Worm (Caenorhabditis elegans): ENCODE results near the gene fbxa-55.
"Not testable (repeated sequence)": the region's sequence is repeated elsewhere in the genome, so short reads cannot be mapped to it uniquely, and the experiment has no call there.

The fbxa-55 gene

DNA sequence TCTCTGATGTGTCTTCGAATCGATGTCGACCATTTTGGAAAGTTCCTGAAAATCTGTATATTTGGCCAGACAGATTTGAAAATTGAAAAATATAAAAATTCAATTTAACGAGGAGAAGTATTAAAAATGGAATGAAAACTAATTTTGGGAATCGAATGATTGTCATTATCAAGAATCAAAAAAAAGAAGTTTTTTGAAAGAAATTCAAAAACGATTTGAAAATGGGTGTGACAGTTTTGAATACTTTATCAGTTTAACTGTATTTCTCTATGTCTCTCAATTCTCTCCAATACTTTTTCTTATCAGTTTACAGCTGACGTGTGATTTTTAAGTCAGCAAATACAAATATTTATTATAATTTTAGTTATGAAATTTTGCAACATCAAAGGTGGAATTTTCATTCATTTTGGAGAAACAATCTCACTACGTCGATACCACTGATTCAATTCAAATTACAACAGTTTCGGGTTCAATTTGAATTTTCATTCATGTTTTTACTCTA lies 7.6 kb upstream of the fbxa-55 start, which contains the start of gene fbxa-59:
Gene fbxa-59, minus strand, starts transcription at position 51 of the 502 bp plus-strand sequence.
- TF ChIP-seq fos-1 (tag; optimal IDR thresholded peaks at IDR 0.05) (peak; percentile 56), sma-9 (GFP tag; optimal IDR thresholded peaks at IDR 0.05) (no peak), sma-9 (tag; optimal IDR thresholded peaks at IDR 0.05) (no peak), R02D3.7 (tag; optimal IDR thresholded peaks at IDR 0.05) (no peak), nhr-10 (tag; optimal IDR thresholded peaks at IDR 0.05) (no peak), F13H6.1 (tag; optimal IDR thresholded peaks at IDR 0.05) (no peak), nhr-237 (tag; optimal IDR thresholded peaks at IDR 0.05) (no peak)

ce11 chrIII:941958-942357 lies 6.1 kb upstream of the fbxa-55 start:
- TF ChIP-seq lin-39 (tag; optimal IDR thresholded peaks at IDR 0.05) (no peak), mbf-1 (tag; optimal IDR thresholded peaks at IDR 0.05) (no peak), mab-5 (tag; optimal IDR thresholded peaks at IDR 0.05) (no peak), crh-2 (tag; optimal IDR thresholded peaks at IDR 0.05) (no peak)

ce11 chrIII:938569-938968 lies 2.7 kb upstream of the fbxa-55 start, which contains the start of gene fbxa-22:
TSS of gene fbxa-22 (plus strand) at chrIII:938869.
- TF ChIP-seq blmp-1 (tag; optimal IDR thresholded peaks at IDR 0.05; ENCODE audit: insufficient read depth) (no peak), ztf-11 (tag; optimal IDR thresholded peaks at IDR 0.05) (no peak), ceh-82 (tag; optimal IDR thresholded peaks at IDR 0.05) (no peak), mdl-1 (tag; optimal IDR thresholded peaks at IDR 0.05) (no peak), elt-1 (tag; optimal IDR thresholded peaks at IDR 0.05) (no peak), Y55F3AM.14 (GFP tag; optimal IDR thresholded peaks at IDR 0.05) (no peak), nhr-21 (tag; optimal IDR thresholded peaks at IDR 0.05) (no peak)

- TF ChIP-seq nhr-23 (tag; optimal IDR thresholded peaks at IDR 0.05) = no peak
- TF ChIP-seq ztf-11 (tag; optimal IDR thresholded peaks at IDR 0.05) = no peak
Measured at ce11 chrIII:937961-938360, 2.1 kb upstream of the fbxa-55 start, which contains the start of gene fbxa-56. TSS of gene fbxa-56 (minus strand) at chrIII:938061.

ce11 chrIII:931405-931804 lies 4.5 kb downstream of the fbxa-55 start:
- TF ChIP-seq sma-9 (GFP tag; optimal IDR thresholded peaks at IDR 0.05) = peak; percentile 18
- TF ChIP-seq sma-9 (tag; optimal IDR thresholded peaks at IDR 0.05) = not testable (repeated sequence)

- TF ChIP-seq ztf-4 (tag; optimal IDR thresholded peaks at IDR 0.05) (no peak), nhr-12 (tag; optimal IDR thresholded peaks at IDR 0.05) (no peak), blmp-1 (tag; optimal IDR thresholded peaks at IDR 0.05; ENCODE audit: insufficient read depth) (no peak), nhr-10 (tag; optimal IDR thresholded peaks at IDR 0.05) (no peak), lin-39 (tag; optimal IDR thresholded peaks at IDR 0.05) (no peak), unc-39 (tag; optimal IDR thresholded peaks at IDR 0.05) (no peak), lin-13 (GFP tag; optimal IDR thresholded peaks at IDR 0.05) (no peak), nhr-77 (tag; optimal IDR thresholded peaks at IDR 0.05) (no peak), skn-1 (tag; optimal IDR thresholded peaks at IDR 0.05) (no peak), ceh-16 (tag; optimal IDR thresholded peaks at IDR 0.05) (no peak), F13H6.1 (tag; optimal IDR thresholded peaks at IDR 0.05) (no peak), nhr-237 (tag; optimal IDR thresholded peaks at IDR 0.05) (no peak), nhr-23 (tag; optimal IDR thresholded peaks at IDR 0.05) (no peak), mab-5 (tag; optimal IDR thresholded peaks at IDR 0.05) (no peak)
Measured at ce11 chrIII:926216-926615, 9.7 kb downstream of the fbxa-55 start, which contains the start of gene pef-1. TSS of gene pef-1 (minus strand) at chrIII:926316.

ce11 chrIII:919322-919721 lies 16.6 kb downstream of the fbxa-55 start, which contains the start of gene F23H11.7:
TSS of gene F23H11.7 (minus strand) at chrIII:919422.
- TF ChIP-seq mbf-1 (tag; optimal IDR thresholded peaks at IDR 0.05) (no peak), nhr-23 (tag; optimal IDR thresholded peaks at IDR 0.05) (no peak), nhr-11 (tag; optimal IDR thresholded peaks at IDR 0.05) (no peak), F13H6.1 (tag; optimal IDR thresholded peaks at IDR 0.05) (no peak), lsy-2 (tag; optimal IDR thresholded peaks at IDR 0.05) (no peak), unc-55 (GFP tag; optimal IDR thresholded peaks at IDR 0.05) (no peak), dmd-4 (tag; optimal IDR thresholded peaks at IDR 0.05) (no peak), peb-1 (tag; optimal IDR thresholded peaks at IDR 0.05) (no peak), egl-27 (tag; optimal IDR thresholded peaks at IDR 0.05) (no peak), lin-11 (tag; optimal IDR thresholded peaks at IDR 0.05) (no peak), zag-1 (tag; optimal IDR thresholded peaks at IDR 0.05) (no peak)
